Fruit fly (Drosophila melanogaster) whole organism, embryonic: ENCODE measurements around the gene CG13931.

Experiments used
- ATbp ChIP-seq: fragments of 200-800 bp; sonication (Bioruptor generic); optimal IDR thresholded peaks from 2 replicates; lab custom pipeline; 2017; ENCODE audit warnings: missing biosample characterization, mild to moderate bottlenecking, missing genetic modification characterization, missing genetic modification reagents
- CG10209 ChIP-seq: fragments of 200-800 bp; sonication (Bioruptor generic); optimal IDR thresholded peaks from 3 replicates; lab custom pipeline; 2017; ENCODE audit warnings: missing biosample characterization, mild to moderate bottlenecking, missing genetic modification characterization, missing genetic modification reagents
- CG10543 ChIP-seq: fragments of 200-800 bp; sonication (Bioruptor generic); optimal IDR thresholded peaks from 3 replicates; lab custom pipeline; 2017; ENCODE audit warnings: missing biosample characterization, mild to moderate bottlenecking, missing genetic modification characterization, moderate library complexity
- CG11398 ChIP-seq: fragments of 200-800 bp; sonication (Bioruptor generic); optimal IDR thresholded peaks from 2 replicates; lab custom pipeline; 2016; ENCODE audit warnings: missing biosample characterization, missing genetic modification characterization
- CG12071 ChIP-seq: fragments of 200-800 bp; sonication (Bioruptor generic); optimal IDR thresholded peaks from 3 replicates; lab custom pipeline; 2018; ENCODE audit warnings: missing biosample characterization, mild to moderate bottlenecking, missing genetic modification characterization
- CG12104 ChIP-seq: fragments of 200-800 bp; sonication (Bioruptor generic); optimal IDR thresholded peaks from 3 replicates; lab custom pipeline; 2016; ENCODE audit warnings: missing biosample characterization, missing genetic modification characterization
- CG12155 ChIP-seq: fragments of 200-800 bp; sonication (Bioruptor generic); optimal IDR thresholded peaks from 3 replicates; lab custom pipeline; 2016; ENCODE audit warnings: missing biosample characterization, missing genetic modification characterization
- CG12769 ChIP-seq: fragments of 200-800 bp; sonication (Bioruptor generic); optimal IDR thresholded peaks from 2 replicates; lab custom pipeline; 2019; ENCODE audit warnings: missing biosample characterization, mild to moderate bottlenecking, missing genetic modification characterization, moderate library complexity
- CG13624 ChIP-seq: fragments of 200-800 bp; sonication (Bioruptor generic); optimal IDR thresholded peaks from 2 replicates; lab custom pipeline; 2016; ENCODE audit warnings: missing biosample characterization, missing genetic modification characterization
- CG15011 ChIP-seq: fragments of 200-800 bp; sonication (Bioruptor generic); optimal IDR thresholded peaks from 3 replicates; lab custom pipeline; 2018; ENCODE audit warnings: missing biosample characterization, mild to moderate bottlenecking, missing genetic modification characterization
- CG17568 ChIP-seq: fragments of 200-800 bp; sonication (Bioruptor generic); optimal IDR thresholded peaks from 2 replicates; lab custom pipeline; 2018; ENCODE audit warnings: missing biosample characterization, mild to moderate bottlenecking, missing genetic modification characterization, moderate library complexity
- CG18262 ChIP-seq: fragments of 200-800 bp; optimal IDR thresholded peaks from 3 replicates; lab custom pipeline; 2019; ENCODE audit warnings: missing biosample characterization, mild to moderate bottlenecking, missing genetic modification characterization, moderate library complexity
- CG18599 ChIP-seq: fragments of 200-800 bp; sonication (Bioruptor generic); optimal IDR thresholded peaks from 3 replicates; lab custom pipeline; 2017; ENCODE audit warnings: missing biosample characterization, missing genetic modification characterization, mild to moderate bottlenecking, moderate library complexity, missing genetic modification reagents
- CG31224 ChIP-seq: fragments of 200-800 bp; sonication (Bioruptor generic); IDR thresholded peaks from 2 replicates; pipeline ENCODE4 v1.3.6; 2022; ENCODE audit warnings: missing biosample characterization, missing genetic modification characterization
- CG31365 ChIP-seq: fragments of 200-800 bp; sonication (Bioruptor generic); optimal IDR thresholded peaks from 2 replicates; lab custom pipeline; 2018; ENCODE audit warnings: missing biosample characterization, mild to moderate bottlenecking, missing genetic modification characterization
- CG3281 ChIP-seq: fragments of 200-800 bp; sonication (Bioruptor generic); optimal IDR thresholded peaks from 3 replicates; lab custom pipeline; 2017; ENCODE audit warnings: missing biosample characterization, mild to moderate bottlenecking, missing genetic modification characterization
- CG4328 ChIP-seq: fragments of 200-800 bp; sonication (Bioruptor generic); optimal IDR thresholded peaks from 3 replicates; lab custom pipeline; 2017; ENCODE audit warnings: missing biosample characterization, missing genetic modification reagents, missing genetic modification characterization
- CG4360 ChIP-seq: fragments of 200-800 bp; sonication (Bioruptor generic); IDR thresholded peaks from 2 replicates; pipeline ENCODE4 v1.3.6; 2022; ENCODE audit warnings: missing biosample characterization, missing genetic modification characterization
- CG4820 ChIP-seq: fragments of 200-800 bp; sonication (Bioruptor generic); optimal IDR thresholded peaks from 3 replicates; lab custom pipeline; 2016; ENCODE audit warnings: missing biosample characterization, missing genetic modification characterization
- CG4854 ChIP-seq: fragments of 200-800 bp; sonication (Bioruptor generic); optimal IDR thresholded peaks from 2 replicates; lab custom pipeline; 2016; ENCODE audit warnings: missing biosample characterization, missing genetic modification characterization, inconsistent platforms
- CG6854 ChIP-seq: fragments of 200-800 bp; sonication (Bioruptor generic); optimal IDR thresholded peaks from 3 replicates; lab custom pipeline; 2017; ENCODE audit warnings: missing biosample characterization, mild to moderate bottlenecking, missing genetic modification characterization
- CG7928 ChIP-seq: fragments of 200-800 bp; sonication (Bioruptor generic); optimal IDR thresholded peaks from 2 replicates; lab custom pipeline; 2017; ENCODE audit warnings: missing biosample characterization, mild to moderate bottlenecking, missing genetic modification characterization
- CG8281 ChIP-seq: fragments of 200-800 bp; sonication (Bioruptor generic); optimal IDR thresholded peaks from 2 replicates; lab custom pipeline; 2018; ENCODE audit warnings: missing biosample characterization, mild to moderate bottlenecking, missing genetic modification characterization, moderate library complexity
- CG9609 ChIP-seq: fragments of 200-800 bp; sonication (Bioruptor generic); optimal IDR thresholded peaks from 3 replicates; lab custom pipeline; 2016; ENCODE audit warnings: missing biosample characterization, missing genetic modification characterization
- CG9727 ChIP-seq: fragments of 200-800 bp; sonication (Bioruptor generic); optimal IDR thresholded peaks from 3 replicates; lab custom pipeline; 2017; ENCODE audit warnings: missing biosample characterization, mild to moderate bottlenecking, missing genetic modification characterization
- CG9876 ChIP-seq: fragments of 200-800 bp; sonication (Bioruptor generic); optimal IDR thresholded peaks from 2 replicates; lab custom pipeline; 2016; ENCODE audit warnings: missing biosample characterization, missing genetic modification characterization
- Hmx ChIP-seq: fragments of 200-800 bp; sonication (Bioruptor generic); optimal IDR thresholded peaks from 2 replicates; lab custom pipeline; 2016; ENCODE audit warnings: missing biosample characterization, missing genetic modification characterization
- Kr ChIP-seq: fragments of 200-800 bp; sonication (Bioruptor generic); optimal IDR thresholded peaks from 2 replicates; lab custom pipeline; 2017; ENCODE audit warnings: missing biosample characterization, mild to moderate bottlenecking, missing genetic modification characterization
- NC2β ChIP-seq: fragments of 200-800 bp; sonication (Bioruptor generic); optimal IDR thresholded peaks from 2 replicates; lab custom pipeline; 2016; ENCODE audit warnings: missing biosample characterization, missing genetic modification characterization
- Pdp1 ChIP-seq, 2 experiments: fragments of 200-800 bp; sonication (Bioruptor generic); optimal IDR thresholded peaks; 3 replicates each; lab custom pipeline; 2016; ENCODE audit warnings: missing biosample characterization in 2 of 2, missing genetic modification characterization in 2 of 2, mild to moderate bottlenecking in 1 of 2, moderate library complexity in 1 of 2
- Rx ChIP-seq: fragments of 200-800 bp; sonication (Bioruptor generic); IDR thresholded peaks from 2 replicates; pipeline ENCODE4 v1.3.6; 2022; ENCODE audit warnings: missing biosample characterization, missing genetic modification characterization
- Sox102F ChIP-seq: fragments of 200-800 bp; sonication (Bioruptor generic); optimal IDR thresholded peaks from 2 replicates; lab custom pipeline; 2018; ENCODE audit warnings: missing biosample characterization, mild to moderate bottlenecking, missing genetic modification characterization, moderate library complexity
- ac ChIP-seq: fragments of 200-800 bp; sonication (Bioruptor generic); optimal IDR thresholded peaks from 3 replicates; lab custom pipeline; 2017; ENCODE audit warnings: missing biosample characterization, mild to moderate bottlenecking, missing genetic modification characterization
- bab2 ChIP-seq: fragments of 200-800 bp; sonication (Bioruptor generic); optimal IDR thresholded peaks from 2 replicates; lab custom pipeline; 2016; ENCODE audit warnings: missing biosample characterization, missing genetic modification characterization
- cas ChIP-seq: fragments of 200-800 bp; sonication (Bioruptor generic); IDR thresholded peaks from 2 replicates; pipeline ENCODE4 v1.3.6; 2022; ENCODE audit warnings: missing biosample characterization, missing genetic modification characterization
- cg ChIP-seq: fragments of 200-800 bp; sonication (Bioruptor generic); optimal IDR thresholded peaks from 3 replicates; lab custom pipeline; 2019; ENCODE audit warnings: missing biosample characterization, mild to moderate bottlenecking, missing genetic modification characterization, moderate library complexity
- chm ChIP-seq: fragments of 200-800 bp; sonication (Bioruptor generic); IDR thresholded peaks from 2 replicates; pipeline ENCODE4 v1.3.6; 2022; ENCODE audit warnings: missing biosample characterization, missing genetic modification characterization
- fu2 ChIP-seq: fragments of 200-800 bp; sonication (Bioruptor generic); optimal IDR thresholded peaks from 2 replicates; lab custom pipeline; 2016; ENCODE audit warnings: missing biosample characterization, missing genetic modification characterization
- grn ChIP-seq: fragments of 200-800 bp; sonication (Bioruptor generic); optimal IDR thresholded peaks from 3 replicates; lab custom pipeline; 2017; ENCODE audit warnings: missing biosample characterization, missing genetic modification characterization
- gsb-n ChIP-seq: fragments of 200-800 bp; sonication (Bioruptor generic); optimal IDR thresholded peaks from 3 replicates; lab custom pipeline; 2018; ENCODE audit warnings: missing biosample characterization, mild to moderate bottlenecking, missing genetic modification characterization
- h ChIP-seq: fragments of >200 bp; optimal IDR thresholded peaks from 2 replicates; lab custom pipeline; 2017
- kni ChIP-seq: fragments of 200-800 bp; sonication (Bioruptor generic); optimal IDR thresholded peaks from 3 replicates; lab custom pipeline; 2017; ENCODE audit warnings: mild to moderate bottlenecking, missing biosample characterization, missing genetic modification reagents, missing genetic modification characterization
- otp ChIP-seq: fragments of 200-800 bp; sonication (Bioruptor generic); IDR thresholded peaks from 3 replicates; pipeline ENCODE4, ENCODE4 v1.3.6; 2022; ENCODE audit warnings: missing biosample characterization, missing genetic modification characterization
- so ChIP-seq: fragments of 200-800 bp; sonication (Bioruptor generic); IDR thresholded peaks from 3 replicates; pipeline ENCODE4 v1.3.6; 2022; ENCODE audit warnings: missing biosample characterization, missing genetic modification characterization
- stwl ChIP-seq: fragments of 200-800 bp; sonication (Bioruptor generic); optimal IDR thresholded peaks from 3 replicates; lab custom pipeline; 2018; ENCODE audit warnings: missing biosample characterization, mild to moderate bottlenecking, missing genetic modification characterization, moderate library complexity
- sug ChIP-seq: fragments of 200-800 bp; optimal IDR thresholded peaks from 2 replicates; lab custom pipeline; 2019; ENCODE audit warnings: missing biosample characterization, mild to moderate bottlenecking, missing genetic modification characterization, moderate library complexity
- tio ChIP-seq: fragments of 200-800 bp; sonication (Bioruptor generic); optimal IDR thresholded peaks from 2 replicates; lab custom pipeline; 2017; ENCODE audit warnings: missing biosample characterization, missing genetic modification characterization, inconsistent platforms
- trh ChIP-seq: fragments of 200-800 bp; sonication (Bioruptor generic); optimal IDR thresholded peaks from 2 replicates; lab custom pipeline; 2016; ENCODE audit warnings: missing biosample characterization, missing genetic modification characterization
- wek ChIP-seq: fragments of 200-800 bp; sonication (Bioruptor generic); optimal IDR thresholded peaks from 3 replicates; lab custom pipeline; 2018; ENCODE audit warnings: missing biosample characterization, mild to moderate bottlenecking, missing genetic modification characterization, moderate library complexity

The CG13931 gene

dm6 chr3L:1745432-1745831 lies 43.2 kb upstream of the CG13931 start (continued):
- TF ChIP-seq Hmx: no peak
- no peak for TF ChIP-seq CG4360 (GFP tag; lab: Robert Waterston, UW)
- TF ChIP-seq CG9876 (GFP tag; lab: Kevin White, UChicago): no peak
- TF ChIP-seq so (GFP tag; lab: Robert Waterston, UW): no peak
- TF ChIP-seq grn (GFP tag; lab: Kevin White, UChicago): peak; percentile 81
- no peak for TF ChIP-seq fu2 (GFP tag; lab: Kevin White, UChicago)
- no peak for TF ChIP-seq Rx

DNA sequence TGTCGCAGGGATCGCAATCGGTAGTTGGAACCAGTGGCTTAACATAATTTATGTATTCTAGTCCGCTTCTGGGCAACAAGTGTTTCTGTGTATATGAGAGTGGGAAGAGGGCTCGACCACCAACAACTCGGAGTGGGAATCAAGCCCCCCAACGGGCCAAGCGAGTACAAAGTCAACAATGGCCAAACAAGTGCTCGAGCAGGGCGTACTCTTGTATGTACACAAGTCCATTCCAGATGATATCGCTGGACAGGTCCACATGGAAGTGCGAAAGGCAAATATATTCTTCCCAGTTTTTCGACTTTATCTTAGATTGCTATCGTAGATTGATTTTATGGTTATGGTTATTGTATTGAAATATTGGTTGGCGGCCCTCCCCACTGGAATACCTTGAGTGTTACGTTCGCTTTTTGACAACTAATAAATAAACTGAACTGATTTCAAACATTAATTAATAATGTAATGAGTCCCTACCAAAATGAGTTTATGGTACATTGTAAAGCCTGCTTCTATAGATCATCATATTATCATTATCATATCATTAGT lies 40.4 kb upstream of the CG13931 start:
- peak; percentile 28 for TF ChIP-seq CG12104 (GFP tag; lab: Kevin White, UChicago)
- no peak for TF ChIP-seq cg (GFP tag; lab: Kevin White, UChicago)
- TF ChIP-seq Sox102F (GFP tag; lab: Kevin White, UChicago): no peak
- TF ChIP-seq trh (GFP tag; lab: Kevin White, UChicago): no peak
- peak; percentile 48 for TF ChIP-seq ATbp (GFP tag; lab: Kevin White, UChicago)
- TF ChIP-seq CG4328 (GFP tag; lab: Kevin White, UChicago): peak; percentile 31
- peak; percentile 21 for TF ChIP-seq CG6854 (GFP tag; lab: Kevin White, UChicago)
- TF ChIP-seq chm (GFP tag; lab: Robert Waterston, UW): peak; percentile 77; the same call in 1 of the 2 replicates
- TF ChIP-seq wek: peak; percentile 50
- no peak for TF ChIP-seq CG12155
- TF ChIP-seq CG3281: peak; percentile 21
- peak; percentile 14 for TF ChIP-seq CG18262
- TF ChIP-seq NC2β (GFP tag; lab: Kevin White, UChicago): peak; percentile 4
- TF ChIP-seq gsb-n (tag; lab: Kevin White, UChicago): peak; percentile 31
- TF ChIP-seq CG7928: peak; percentile 0
- TF ChIP-seq cas (GFP tag; lab: Robert Waterston, UW): no peak
- TF ChIP-seq CG13624 (GFP tag; lab: Kevin White, UChicago): no peak
- peak; percentile 52 for TF ChIP-seq CG12769 (tag; lab: Kevin White, UChicago)
- TF ChIP-seq otp (GFP tag; lab: Robert Waterston, UW): peak; percentile 15; the same call in 2 of the 3 replicates
- peak; percentile 78 for TF ChIP-seq CG8281 (tag; lab: Kevin White, UChicago)
- peak; percentile 98 for TF ChIP-seq sug (tag; lab: Kevin White, UChicago)
- TF ChIP-seq CG4854 (GFP tag; lab: Kevin White, UChicago): no peak
- peak; percentile 29 for TF ChIP-seq CG12071
- no peak for TF ChIP-seq CG9609 (GFP tag; lab: Kevin White, UChicago)
- TF ChIP-seq kni: peak; percentile 13
- TF ChIP-seq CG15011 (GFP tag; lab: Kevin White, UChicago): peak; percentile 1
- TF ChIP-seq bab2 (GFP tag; lab: Kevin White, UChicago): no peak
- TF ChIP-seq CG31365 (tag; lab: Kevin White, UChicago): peak; percentile 35
- TF ChIP-seq Kr (GFP tag; lab: Kevin White, UChicago): peak; percentile 67
- TF ChIP-seq Pdp1 (GFP tag; optimal IDR thresholded peaks at IDR 0.05; lab: Kevin White, UChicago): no peak
- peak; percentile 42 for TF ChIP-seq CG18599 (GFP tag; lab: Kevin White, UChicago)
- TF ChIP-seq CG10209 (GFP tag; lab: Kevin White, UChicago): peak; percentile 29
- TF ChIP-seq CG9727 (GFP tag; lab: Kevin White, UChicago): peak; percentile 42
- no peak for TF ChIP-seq h (lab: Kevin White, UChicago)
- no peak for TF ChIP-seq stwl
- TF ChIP-seq CG17568 (GFP tag; lab: Kevin White, UChicago): peak; percentile 27
- no peak for TF ChIP-seq so (GFP tag; lab: Robert Waterston, UW)
- TF ChIP-seq ac: peak; percentile 13
- TF ChIP-seq tio (GFP tag; lab: Kevin White, UChicago): peak; percentile 16
- TF ChIP-seq CG4820: no peak
- TF ChIP-seq CG11398: no peak
- peak; percentile 66 for TF ChIP-seq CG31224
- no peak for TF ChIP-seq CG10543 (GFP tag; lab: Kevin White, UChicago)
